Fruit fly (Drosophila melanogaster) whole organism, embryonic: ENCODE data around the gene CG10232.
A peak's percentile ranks its signal among the peaks of the same experiment; 100 is the strongest.

ENCODE experiments used
- B-H2 ChIP-seq: fragments of 200-800 bp; sonication (Bioruptor generic); optimal IDR thresholded peaks from 2 replicates; lab custom pipeline; 2018; ENCODE audit warnings: missing biosample characterization, mild to moderate bottlenecking, missing genetic modification characterization
- CG11456 ChIP-seq: fragments of 200-800 bp; sonication (Bioruptor generic); IDR thresholded peaks from 3 replicates; pipeline ENCODE4 v1.3.6; 2022; ENCODE audit warnings: missing biosample characterization, missing genetic modification characterization
- CG11560 ChIP-seq: fragments of 200-800 bp; sonication (Bioruptor generic); IDR thresholded peaks from 3 replicates; pipeline ENCODE4 v1.3.6; 2022; ENCODE audit warnings: missing biosample characterization, missing genetic modification characterization
- CG13775 ChIP-seq: fragments of 200-800 bp; sonication (Bioruptor generic); optimal IDR thresholded peaks from 3 replicates; lab custom pipeline; 2017; ENCODE audit warnings: missing biosample characterization, mild to moderate bottlenecking, missing genetic modification characterization
- CG15073 ChIP-seq: fragments of 200-800 bp; sonication (Bioruptor generic); optimal IDR thresholded peaks from 2 replicates; lab custom pipeline; 2016; ENCODE audit warnings: missing biosample characterization, missing genetic modification characterization
- CG15601 ChIP-seq: fragments of 200-800 bp; sonication (Bioruptor generic); optimal IDR thresholded peaks from 3 replicates; lab custom pipeline; 2019; ENCODE audit warnings: missing biosample characterization, mild to moderate bottlenecking, missing genetic modification characterization, moderate library complexity
- CG17912 ChIP-seq: fragments of 200-800 bp; sonication (Bioruptor generic); optimal IDR thresholded peaks from 2 replicates; lab custom pipeline; 2018; ENCODE audit warnings: missing biosample characterization, mild to moderate bottlenecking, missing genetic modification characterization
- CG18599 ChIP-seq: fragments of 200-800 bp; sonication (Bioruptor generic); optimal IDR thresholded peaks from 3 replicates; lab custom pipeline; 2017; ENCODE audit warnings: missing biosample characterization, missing genetic modification characterization, mild to moderate bottlenecking, moderate library complexity, missing genetic modification reagents
- CG2678 ChIP-seq: fragments of 200-800 bp; sonication (Bioruptor generic); optimal IDR thresholded peaks from 3 replicates; lab custom pipeline; 2019; ENCODE audit warnings: missing biosample characterization, mild to moderate bottlenecking, missing genetic modification characterization, moderate library complexity
- CG2889 ChIP-seq: fragments of 200-800 bp; sonication (Bioruptor generic); IDR thresholded peaks from 3 replicates; pipeline ENCODE4 v1.3.6; 2022; ENCODE audit warnings: missing biosample characterization, missing genetic modification characterization
- CG31388 ChIP-seq: fragments of 200-800 bp; sonication (Bioruptor generic); optimal IDR thresholded peaks from 2 replicates; lab custom pipeline; 2016; ENCODE audit warnings: missing biosample characterization, missing genetic modification characterization
- CG3407 ChIP-seq: fragments of 200-800 bp; sonication (Bioruptor generic); optimal IDR thresholded peaks from 2 replicates; lab custom pipeline; 2018; ENCODE audit warnings: missing biosample characterization, mild to moderate bottlenecking, missing genetic modification characterization
- CG3838 ChIP-seq: fragments of 200-800 bp; sonication (Bioruptor generic); optimal IDR thresholded peaks from 3 replicates; lab custom pipeline; 2016; ENCODE audit warnings: missing biosample characterization, missing genetic modification characterization
- CG4424 ChIP-seq: fragments of 200-800 bp; sonication (Bioruptor generic); optimal IDR thresholded peaks from 3 replicates; lab custom pipeline; 2016; ENCODE audit warnings: missing biosample characterization, missing genetic modification characterization
- CG6175 ChIP-seq: fragments of 200-800 bp; sonication (Bioruptor generic); IDR thresholded peaks from 3 replicates; pipeline ENCODE4 v1.3.6; 2022; ENCODE audit warnings: missing biosample characterization, missing genetic modification characterization
- CG6765 ChIP-seq: fragments of 200-800 bp; sonication (Bioruptor generic); optimal IDR thresholded peaks from 3 replicates; lab custom pipeline; 2017; ENCODE audit warnings: missing biosample characterization, mild to moderate bottlenecking, missing genetic modification characterization
- CG6813 ChIP-seq: fragments of 200-800 bp; sonication (Bioruptor generic); optimal IDR thresholded peaks from 2 replicates; lab custom pipeline; 2017; ENCODE audit warnings: missing biosample characterization, missing genetic modification characterization, mild to moderate bottlenecking, moderate library complexity, missing genetic modification reagents
- CG7556 ChIP-seq: fragments of 200-800 bp; sonication (Bioruptor generic); optimal IDR thresholded peaks from 2 replicates; lab custom pipeline; 2017; ENCODE audit warnings: missing biosample characterization, mild to moderate bottlenecking, missing genetic modification characterization
- CHES-1-like ChIP-seq: fragments of 200-800 bp; sonication (Bioruptor generic); optimal IDR thresholded peaks from 2 replicates; lab custom pipeline; 2016; ENCODE audit warnings: missing biosample characterization, missing genetic modification characterization
- Dad ChIP-seq: fragments of 200-800 bp; sonication (Bioruptor generic); optimal IDR thresholded peaks from 3 replicates; lab custom pipeline; 2016; ENCODE audit warnings: missing biosample characterization, missing genetic modification characterization
- E2f2 ChIP-seq: fragments of 200-800 bp; sonication (Bioruptor generic); IDR thresholded peaks from 2 replicates; pipeline ENCODE4 v1.3.6; 2022; ENCODE audit warnings: missing biosample characterization, missing genetic modification characterization
- Elba2 ChIP-seq: fragments of 200-800 bp; sonication (Bioruptor generic); optimal IDR thresholded peaks from 3 replicates; lab custom pipeline; 2016; ENCODE audit warnings: missing biosample characterization, missing genetic modification characterization
- Fer1 ChIP-seq: fragments of 200-800 bp; sonication (Bioruptor generic); optimal IDR thresholded peaks from 2 replicates; lab custom pipeline; 2017; ENCODE audit warnings: missing biosample characterization, mild to moderate bottlenecking, missing genetic modification characterization
- Hmx ChIP-seq: fragments of 200-800 bp; sonication (Bioruptor generic); optimal IDR thresholded peaks from 2 replicates; lab custom pipeline; 2016; ENCODE audit warnings: missing biosample characterization, missing genetic modification characterization
- Hr78 ChIP-seq, 2 experiments: fragments of 200-800 bp in 1 of 2; fragments of >200 bp in 1 of 2; sonication (Bioruptor generic) in 1 of 2; optimal IDR thresholded peaks; 2 replicates each; lab custom pipeline; 2017 to 2019; ENCODE audit warnings: missing biosample characterization in 2 of 2, missing genetic modification characterization in 2 of 2, mild to moderate bottlenecking in 1 of 2, moderate library complexity in 1 of 2
- Kr ChIP-seq: fragments of 200-800 bp; sonication (Bioruptor generic); optimal IDR thresholded peaks from 2 replicates; lab custom pipeline; 2017; ENCODE audit warnings: missing biosample characterization, mild to moderate bottlenecking, missing genetic modification characterization
- Mad ChIP-seq: fragments of 200-800 bp; sonication (Bioruptor generic); optimal IDR thresholded peaks from 2 replicates; lab custom pipeline; 2016; ENCODE audit warnings: missing biosample characterization, missing genetic modification characterization
- Med ChIP-seq: fragments of 200-800 bp; sonication (Bioruptor generic); peaks from one replicate; lab custom pipeline; 2016; ENCODE audit warnings: missing biosample characterization, missing genetic modification characterization, mild to moderate bottlenecking, inconsistent platforms, moderate library complexity
- NfI ChIP-seq: fragments of 200-800 bp; sonication (Bioruptor generic); optimal IDR thresholded peaks from 3 replicates; lab custom pipeline; 2018; ENCODE audit warnings: missing biosample characterization, mild to moderate bottlenecking, missing genetic modification characterization, moderate library complexity
- Stat92E ChIP-seq, 3 experiments: fragments of >200 bp in 2 of 3; fragments of 200-800 bp in 1 of 3; sonication (Bioruptor generic) in 1 of 3; optimal IDR thresholded peaks; 2 replicates each; lab custom pipeline; 2017 to 2019; ENCODE audit warnings: missing biosample characterization in 3 of 3, missing genetic modification characterization in 3 of 3, mild to moderate bottlenecking in 1 of 3, moderate library complexity in 1 of 3
- cato ChIP-seq: fragments of 200-800 bp; sonication (Bioruptor generic); optimal IDR thresholded peaks from 2 replicates; lab custom pipeline; 2016; ENCODE audit warnings: missing biosample characterization, missing genetic modification characterization, borderline replicate concordance
- croc ChIP-seq: fragments of 200-800 bp; sonication (Bioruptor generic); conservative IDR thresholded peaks from 3 replicates; pipeline ENCODE4 v1.3.6; 2022; ENCODE audit warnings: missing biosample characterization, missing genetic modification characterization
- cwo ChIP-seq: fragments of 200-800 bp; sonication (Bioruptor generic); optimal IDR thresholded peaks from 3 replicates; lab custom pipeline; 2017; ENCODE audit warnings: missing biosample characterization, missing genetic modification characterization, mild to moderate bottlenecking, moderate library complexity, missing genetic modification reagents
- dm ChIP-seq: fragments of 200-800 bp; sonication (Bioruptor generic); optimal IDR thresholded peaks from 3 replicates; lab custom pipeline; 2016; ENCODE audit warnings: missing biosample characterization, missing genetic modification characterization
- dpn ChIP-seq, 2 experiments: fragments of 200-800 bp; sonication (Bioruptor generic); optimal IDR thresholded peaks; 3 replicates each; lab custom pipeline; 2016; ENCODE audit warnings: missing biosample characterization in 2 of 2, missing genetic modification characterization in 2 of 2
- fu2 ChIP-seq: fragments of 200-800 bp; sonication (Bioruptor generic); optimal IDR thresholded peaks from 2 replicates; lab custom pipeline; 2016; ENCODE audit warnings: missing biosample characterization, missing genetic modification characterization
- gem ChIP-seq: fragments of 200-800 bp; sonication (Bioruptor generic); optimal IDR thresholded peaks from 2 replicates; lab custom pipeline; 2019; ENCODE audit warnings: missing biosample characterization, mild to moderate bottlenecking, missing genetic modification characterization, moderate library complexity
- gt ChIP-seq: fragments of 200-800 bp; sonication (Bioruptor generic); IDR thresholded peaks from 2 replicates; pipeline ENCODE4 v1.3.6; 2022; ENCODE audit warnings: missing biosample characterization, missing genetic modification characterization
- jigr1 ChIP-seq: fragments of 200-800 bp; sonication (Bioruptor generic); IDR thresholded peaks from 3 replicates; pipeline ENCODE4 v1.3.6; 2022; ENCODE audit warnings: missing biosample characterization, missing genetic modification characterization
- knrl ChIP-seq: fragments of 200-800 bp; sonication (Bioruptor generic); IDR thresholded peaks from 3 replicates; pipeline ENCODE4 v1.3.6; 2022; ENCODE audit warnings: missing biosample characterization, missing genetic modification characterization; ENCODE audit not compliant: partially characterized antibody
- nau ChIP-seq: fragments of 200-800 bp; sonication (Bioruptor generic); optimal IDR thresholded peaks from 3 replicates; lab custom pipeline; 2017; ENCODE audit warnings: missing biosample characterization, mild to moderate bottlenecking, missing genetic modification characterization, missing genetic modification reagents
- peb ChIP-seq: fragments of 200-800 bp; sonication (Bioruptor generic); IDR thresholded peaks from 2 replicates; pipeline ENCODE4 v1.3.6; 2022; ENCODE audit warnings: missing biosample characterization, missing genetic modification characterization
- pnt ChIP-seq: fragments of 200-800 bp; sonication (Bioruptor generic); optimal IDR thresholded peaks from 3 replicates; lab custom pipeline; 2016; ENCODE audit warnings: missing biosample characterization, missing genetic modification characterization
- pzg ChIP-seq: fragments of 200-800 bp; sonication (Bioruptor generic); optimal IDR thresholded peaks from 3 replicates; lab custom pipeline; 2018; ENCODE audit warnings: missing biosample characterization, mild to moderate bottlenecking, missing genetic modification characterization, moderate library complexity
- salm ChIP-seq: fragments of 200-800 bp; sonication (Bioruptor generic); optimal IDR thresholded peaks from 2 replicates; lab custom pipeline; 2018; ENCODE audit warnings: missing biosample characterization, mild to moderate bottlenecking, missing genetic modification characterization
- sens-2 ChIP-seq: fragments of 200-800 bp; sonication (Bioruptor generic); IDR thresholded peaks from 2 replicates; pipeline ENCODE4 v1.3.6; 2022; ENCODE audit warnings: missing biosample characterization, missing genetic modification characterization
- sr ChIP-seq: fragments of 200-800 bp; sonication (Bioruptor generic); IDR thresholded peaks from 3 replicates; pipeline ENCODE4 v1.3.6; 2022; ENCODE audit warnings: missing biosample characterization, missing genetic modification characterization
- zen ChIP-seq: fragments of 200-800 bp; sonication (Bioruptor generic); optimal IDR thresholded peaks from 3 replicates; lab custom pipeline; 2018; ENCODE audit warnings: missing biosample characterization, mild to moderate bottlenecking, missing genetic modification characterization, moderate library complexity

CG10232 gene

DNA sequence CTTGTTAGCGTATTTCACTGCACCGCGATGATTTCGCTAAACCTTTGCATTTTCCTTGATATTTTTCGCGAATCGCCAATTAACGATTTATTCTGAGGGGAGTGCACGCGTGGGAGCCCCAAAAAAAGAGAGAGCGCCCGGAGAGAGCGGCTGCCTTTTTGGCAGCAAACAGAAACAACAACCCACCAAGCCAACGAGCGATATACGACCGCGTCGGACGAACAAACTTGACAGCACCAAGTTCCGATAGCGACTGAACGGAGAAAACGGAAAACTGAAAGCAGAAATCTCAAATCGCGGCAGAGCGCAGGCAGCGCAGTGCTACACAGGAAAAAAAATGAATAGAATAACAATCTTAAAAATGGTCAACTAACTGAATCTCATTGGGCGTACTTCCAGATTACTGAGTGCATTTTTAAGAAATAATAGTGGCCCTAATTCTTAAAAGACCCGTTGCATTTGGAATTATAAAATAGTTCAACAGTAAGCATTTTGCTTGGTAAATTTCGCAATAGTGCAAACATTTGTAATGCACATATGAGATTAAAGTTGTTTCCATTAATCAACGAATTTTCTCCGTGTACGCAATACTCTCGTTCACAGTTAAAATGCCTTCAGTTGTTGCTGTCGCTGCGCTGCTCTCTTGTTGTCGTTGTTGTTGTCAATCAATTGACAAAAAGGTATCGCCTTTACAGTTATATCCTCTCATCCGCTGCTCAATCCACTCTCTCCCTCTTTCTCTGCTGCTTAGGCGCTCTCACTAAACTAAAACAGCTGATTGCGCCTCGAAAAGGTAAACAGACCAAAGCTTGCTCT lies 51.8 kb downstream of the CG10232 start, which contains the start of gene CG31145 (continued):
- TF ChIP-seq nau (GFP tag; lab: Kevin White, UChicago) (peak; percentile 100), CG18599 (GFP tag; lab: Kevin White, UChicago) (peak; percentile 100), CG31388 (GFP tag; lab: Kevin White, UChicago) (peak; percentile 98), CG15073 (peak; percentile 90), pzg (GFP tag; lab: Kevin White, UChicago) (peak; percentile 35), zen (peak; percentile 98), gt (GFP tag; lab: Robert Waterston, UW) (peak; percentile 97), CG6813 (GFP tag; lab: Kevin White, UChicago) (peak; percentile 99), sr (peak; percentile 86), CG17912 (peak; percentile 88), Mad (GFP tag; lab: Kevin White, UChicago) (peak; percentile 99), Hmx (GFP tag; lab: Kevin White, UChicago) (peak; percentile 98), CG11560 (peak; percentile 94), Stat92E (GFP tag; optimal IDR thresholded peaks at IDR 0.05; lab: Kevin White, UChicago) (peak in 1 of 3 experiments; percentile 94), CG2678 (tag; lab: Kevin White, UChicago) (peak; percentile 100), CG4424 (peak; percentile 100), Elba2 (GFP tag; lab: Kevin White, UChicago) (peak; percentile 87), dpn (GFP tag; optimal IDR thresholded peaks at IDR 0.05; lab: Kevin White, UChicago) (peak; percentile 100), Dad (GFP tag; lab: Kevin White, UChicago) (peak; percentile 99), CG3407 (GFP tag; lab: Kevin White, UChicago) (peak; percentile 99), CG15601 (tag; lab: Kevin White, UChicago) (peak; percentile 98), Med (GFP tag; lab: Kevin White, UChicago) (peak; percentile 100), CG6175 (GFP tag; lab: Robert Waterston, UW) (peak; percentile 98), dm (GFP tag; lab: Kevin White, UChicago) (peak; percentile 99), CG3838 (GFP tag; lab: Kevin White, UChicago) (peak; percentile 96), CG7556 (GFP tag; lab: Kevin White, UChicago) (peak; percentile 100), jigr1 (peak; percentile 99), CG2889 (GFP tag; lab: Robert Waterston, UW) (peak; percentile 98), NfI (GFP tag; lab: Kevin White, UChicago) (peak; percentile 99), E2f2 (GFP tag; lab: Robert Waterston, UW) (peak; percentile 92), cato (peak; percentile 99), knrl (GFP tag; lab: Robert Waterston, UW) (peak; percentile 37; the same call in 1 of the 3 replicates), fu2 (GFP tag; lab: Kevin White, UChicago) (peak; percentile 99), CHES-1-like (GFP tag; lab: Kevin White, UChicago) (peak; percentile 100), croc (GFP tag; lab: Robert Waterston, UW) (peak; percentile 99), peb (peak; percentile 99), B-H2 (GFP tag; lab: Kevin White, UChicago) (peak; percentile 97), Hr78 (GFP tag; optimal IDR thresholded peaks at IDR 0.05; lab: Kevin White, UChicago) (peak in 1 of 2 experiments; percentile 98), CG11456 (GFP tag; lab: Robert Waterston, UW) (peak; percentile 99), sens-2 (GFP tag; lab: Robert Waterston, UW) (peak; percentile 95), Fer1 (GFP tag; lab: Kevin White, UChicago) (peak; percentile 100), CG6765 (peak; percentile 99), Kr (GFP tag; lab: Kevin White, UChicago) (peak; percentile 14), CG13775 (GFP tag; lab: Kevin White, UChicago) (peak; percentile 100), salm (tag; lab: Kevin White, UChicago) (peak; percentile 99), cwo (GFP tag; lab: Kevin White, UChicago) (peak; percentile 99), pnt (GFP tag; lab: Kevin White, UChicago) (peak; percentile 99), gem (peak; percentile 100)
